Fruit fly (Drosophila melanogaster) whole organism, embryonic: ENCODE data around the gene CG42540.

Experiments used
- Abd-B ChIP-seq: fragments of 200-800 bp; sonication (Bioruptor generic); optimal IDR thresholded peaks from 2 replicates; lab custom pipeline; 2018; ENCODE audit warnings: missing biosample characterization, mild to moderate bottlenecking, missing genetic modification characterization, moderate library complexity
- Ada2b ChIP-seq: fragments of 200-800 bp; sonication (Bioruptor generic); IDR thresholded peaks from 2 replicates; pipeline ENCODE4 v1.3.6; 2022; ENCODE audit warnings: missing biosample characterization, missing genetic modification characterization
- Atf6 ChIP-seq: fragments of 200-800 bp; sonication (Bioruptor generic); IDR thresholded peaks from 2 replicates; pipeline ENCODE4 v1.3.6; 2022; ENCODE audit warnings: missing biosample characterization, missing genetic modification characterization
- CG11695 ChIP-seq: fragments of 200-800 bp; sonication (Bioruptor generic); IDR thresholded peaks from 3 replicates; pipeline ENCODE4 v1.3.6; 2022; ENCODE audit warnings: missing biosample characterization, missing genetic modification characterization
- CG12104 ChIP-seq: fragments of 200-800 bp; sonication (Bioruptor generic); optimal IDR thresholded peaks from 3 replicates; lab custom pipeline; 2016; ENCODE audit warnings: missing biosample characterization, missing genetic modification characterization
- CG1233 ChIP-seq: fragments of 200-800 bp; sonication (Bioruptor generic); optimal IDR thresholded peaks from 4 replicates; lab custom pipeline; 2018; ENCODE audit warnings: missing biosample characterization, mild to moderate bottlenecking, missing genetic modification characterization
- CG14667 ChIP-seq: fragments of 200-800 bp; sonication (Bioruptor generic); IDR thresholded peaks from 2 replicates; pipeline ENCODE4 v1.3.6; 2022; ENCODE audit warnings: missing biosample characterization, missing genetic modification characterization
- CG14710 ChIP-seq: fragments of 200-800 bp; sonication (Bioruptor generic); optimal IDR thresholded peaks from 3 replicates; lab custom pipeline; 2019; ENCODE audit warnings: missing biosample characterization, mild to moderate bottlenecking, missing genetic modification characterization, moderate library complexity
- CG15073 ChIP-seq: fragments of 200-800 bp; sonication (Bioruptor generic); optimal IDR thresholded peaks from 2 replicates; lab custom pipeline; 2016; ENCODE audit warnings: missing biosample characterization, missing genetic modification characterization
- CG16815 ChIP-seq: fragments of 200-800 bp; sonication (Bioruptor generic); optimal IDR thresholded peaks from 3 replicates; lab custom pipeline; 2017; ENCODE audit warnings: missing biosample characterization, mild to moderate bottlenecking, missing genetic modification characterization
- CG17359 ChIP-seq: fragments of 200-800 bp; sonication (Bioruptor generic); optimal IDR thresholded peaks from 3 replicates; lab custom pipeline; 2018; ENCODE audit warnings: missing biosample characterization, mild to moderate bottlenecking, missing genetic modification characterization, moderate library complexity
- CG17385 ChIP-seq: fragments of 200-800 bp; sonication (Bioruptor generic); optimal IDR thresholded peaks from 3 replicates; lab custom pipeline; 2018; ENCODE audit warnings: missing biosample characterization, mild to moderate bottlenecking, missing genetic modification characterization
- CG18262 ChIP-seq: fragments of 200-800 bp; optimal IDR thresholded peaks from 3 replicates; lab custom pipeline; 2019; ENCODE audit warnings: missing biosample characterization, mild to moderate bottlenecking, missing genetic modification characterization, moderate library complexity
- CG1832 ChIP-seq: fragments of 200-800 bp; sonication (Bioruptor generic); optimal IDR thresholded peaks from 2 replicates; lab custom pipeline; 2017; ENCODE audit warnings: missing biosample characterization, mild to moderate bottlenecking, missing genetic modification characterization, inconsistent platforms
- CG18476 ChIP-seq: fragments of 200-800 bp; sonication (Bioruptor generic); optimal IDR thresholded peaks from 2 replicates; lab custom pipeline; 2016; ENCODE audit warnings: missing biosample characterization, mild to moderate bottlenecking, missing genetic modification characterization
- CG3163 ChIP-seq: fragments of 200-800 bp; sonication (Bioruptor generic); optimal IDR thresholded peaks from 3 replicates; lab custom pipeline; 2016; ENCODE audit warnings: missing biosample characterization, missing genetic modification characterization
- CG6791 ChIP-seq: fragments of 200-800 bp; sonication (Bioruptor generic); IDR thresholded peaks from 3 replicates; pipeline ENCODE4 v1.3.6; 2022; ENCODE audit warnings: missing biosample characterization, missing genetic modification characterization; ENCODE audit not compliant: partially characterized antibody
- CG7357 ChIP-seq: fragments of 200-800 bp; sonication (Bioruptor generic); IDR thresholded peaks from 3 replicates; pipeline ENCODE4 v1.3.6; 2022; ENCODE audit warnings: missing biosample characterization, missing genetic modification characterization
- CG8924 ChIP-seq: fragments of 200-800 bp; optimal IDR thresholded peaks from 3 replicates; lab custom pipeline; 2019; ENCODE audit warnings: missing biosample characterization, mild to moderate bottlenecking, missing genetic modification characterization, moderate library complexity
- CG9932 ChIP-seq: fragments of 200-800 bp; sonication (Bioruptor generic); IDR thresholded peaks from 2 replicates; pipeline ENCODE4 v1.3.6; 2022; ENCODE audit warnings: missing biosample characterization, missing genetic modification characterization
- CkIIα-i1 ChIP-seq: fragments of 200-800 bp; sonication (Bioruptor generic); IDR thresholded peaks from 2 replicates; pipeline ENCODE4 v1.3.6; 2022; ENCODE audit warnings: missing biosample characterization, missing genetic modification characterization
- Doc2 ChIP-seq: fragments of 200-800 bp; sonication (Bioruptor generic); IDR thresholded peaks from 2 replicates; pipeline ENCODE4 v1.3.6; 2022; ENCODE audit warnings: missing biosample characterization, missing genetic modification characterization
- Dref ChIP-seq: fragments of 200-800 bp; sonication (Bioruptor generic); IDR thresholded peaks from 2 replicates; pipeline ENCODE4 v1.3.6; 2022; ENCODE audit warnings: missing biosample characterization, missing genetic modification characterization
- Fer1 ChIP-seq: fragments of 200-800 bp; sonication (Bioruptor generic); optimal IDR thresholded peaks from 2 replicates; lab custom pipeline; 2017; ENCODE audit warnings: missing biosample characterization, mild to moderate bottlenecking, missing genetic modification characterization
- HLH3B ChIP-seq: fragments of 200-800 bp; sonication (Bioruptor generic); IDR thresholded peaks from 2 replicates; pipeline ENCODE4 v1.3.6; 2022; ENCODE audit warnings: missing biosample characterization, missing genetic modification characterization
- Hr78 ChIP-seq, 2 experiments: fragments of 200-800 bp in 1 of 2; fragments of >200 bp in 1 of 2; sonication (Bioruptor generic) in 1 of 2; optimal IDR thresholded peaks; 2 replicates each; lab custom pipeline; 2017 to 2019; ENCODE audit warnings: missing biosample characterization in 2 of 2, missing genetic modification characterization in 2 of 2, mild to moderate bottlenecking in 1 of 2, moderate library complexity in 1 of 2
- Myb ChIP-seq: fragments of 200-800 bp; sonication (Bioruptor generic); optimal IDR thresholded peaks from 2 replicates; lab custom pipeline; 2016; ENCODE audit warnings: missing biosample characterization, missing genetic modification characterization
- NK7.1 ChIP-seq: fragments of 200-800 bp; sonication (Bioruptor generic); optimal IDR thresholded peaks from 3 replicates; lab custom pipeline; 2016; ENCODE audit warnings: missing biosample characterization, missing genetic modification characterization
- NfI ChIP-seq: fragments of 200-800 bp; sonication (Bioruptor generic); optimal IDR thresholded peaks from 3 replicates; lab custom pipeline; 2018; ENCODE audit warnings: missing biosample characterization, mild to moderate bottlenecking, missing genetic modification characterization, moderate library complexity
- Poxn ChIP-seq: fragments of 200-800 bp; sonication (Bioruptor generic); IDR thresholded peaks from 2 replicates; pipeline ENCODE4 v1.3.6; 2022; ENCODE audit warnings: missing biosample characterization, missing genetic modification characterization
- Ptx1 ChIP-seq: fragments of 200-800 bp; sonication (Bioruptor generic); IDR thresholded peaks from 2 replicates; pipeline ENCODE4 v1.3.6; 2022; ENCODE audit warnings: missing biosample characterization, missing genetic modification characterization
- TFAM ChIP-seq: fragments of 200-800 bp; sonication (Bioruptor generic); optimal IDR thresholded peaks from 2 replicates; lab custom pipeline; 2017; ENCODE audit warnings: missing biosample characterization, missing genetic modification characterization, inconsistent platforms
- chif ChIP-seq, 2 experiments: fragments of 200-800 bp; sonication (Bioruptor generic); optimal IDR thresholded peaks; 3 replicates each; lab custom pipeline; 2016; ENCODE audit warnings: missing biosample characterization in 2 of 2, missing genetic modification characterization in 2 of 2
- ci ChIP-seq: fragments of 200-800 bp; sonication (Bioruptor generic); IDR thresholded peaks from 3 replicates; pipeline ENCODE4 v1.3.6; 2022; ENCODE audit warnings: missing biosample characterization, missing genetic modification characterization
- cwo ChIP-seq: fragments of 200-800 bp; sonication (Bioruptor generic); optimal IDR thresholded peaks from 3 replicates; lab custom pipeline; 2017; ENCODE audit warnings: missing biosample characterization, missing genetic modification characterization, mild to moderate bottlenecking, moderate library complexity, missing genetic modification reagents
- dimm ChIP-seq: fragments of 200-800 bp; sonication (Bioruptor generic); IDR thresholded peaks from 2 replicates; pipeline ENCODE4 v1.3.6; 2022; ENCODE audit warnings: missing biosample characterization, missing genetic modification characterization
- dmrt11E ChIP-seq: fragments of 200-800 bp; sonication (Bioruptor generic); optimal IDR thresholded peaks from 3 replicates; lab custom pipeline; 2018; ENCODE audit warnings: missing biosample characterization, mild to moderate bottlenecking, missing genetic modification characterization, moderate library complexity
- fru ChIP-seq: fragments of >200 bp; optimal IDR thresholded peaks from 2 replicates; lab custom pipeline; 2017
- gce ChIP-seq: fragments of 200-800 bp; sonication (Bioruptor generic); IDR thresholded peaks from 3 replicates; pipeline ENCODE4 v1.3.6; 2022; ENCODE audit warnings: missing biosample characterization, missing genetic modification characterization
- kay ChIP-seq: fragments of 200-800 bp; sonication (Bioruptor generic); optimal IDR thresholded peaks from 2 replicates; lab custom pipeline; 2016; ENCODE audit warnings: missing biosample characterization, missing genetic modification characterization
- ken ChIP-seq: fragments of 200-800 bp; sonication (Bioruptor generic); IDR thresholded peaks from 3 replicates; pipeline ENCODE4 v1.3.6; 2022; ENCODE audit warnings: missing biosample characterization, missing genetic modification characterization
- nerfin-1 ChIP-seq: fragments of 200-800 bp; sonication (Bioruptor generic); optimal IDR thresholded peaks from 3 replicates; lab custom pipeline; 2019; ENCODE audit warnings: missing biosample characterization, mild to moderate bottlenecking, missing genetic modification characterization, moderate library complexity
- psq ChIP-seq: fragments of 200-800 bp; sonication (Bioruptor generic); optimal IDR thresholded peaks from 2 replicates; lab custom pipeline; 2017; ENCODE audit warnings: missing biosample characterization, missing genetic modification characterization
- row ChIP-seq: fragments of 200-800 bp; sonication (Bioruptor generic); IDR thresholded peaks from 3 replicates; pipeline ENCODE4 v1.3.6; 2022; ENCODE audit warnings: missing biosample characterization, missing genetic modification characterization
- scrt ChIP-seq: fragments of 200-800 bp; sonication (Bioruptor generic); optimal IDR thresholded peaks from 2 replicates; lab custom pipeline; 2018; ENCODE audit warnings: missing biosample characterization, mild to moderate bottlenecking, missing genetic modification characterization, moderate library complexity
- sob ChIP-seq: fragments of 200-800 bp; sonication (Bioruptor generic); IDR thresholded peaks from 2 replicates; pipeline ENCODE4 v1.3.6; 2022; ENCODE audit warnings: missing biosample characterization, missing genetic modification characterization
- sqz ChIP-seq: fragments of 200-800 bp; sonication (Bioruptor generic); optimal IDR thresholded peaks from 3 replicates; lab custom pipeline; 2018; ENCODE audit warnings: missing biosample characterization, mild to moderate bottlenecking, missing genetic modification characterization
- tx ChIP-seq: fragments of 200-800 bp; sonication (Bioruptor generic); optimal IDR thresholded peaks from 2 replicates; lab custom pipeline; 2016; ENCODE audit warnings: missing biosample characterization, missing genetic modification characterization
- usp ChIP-seq: fragments of >200 bp; optimal IDR thresholded peaks from 2 replicates; lab custom pipeline; 2017; ENCODE audit warnings: missing biosample characterization, missing genetic modification characterization

CG42540 gene

dm6 chr3L:4625387-4626386 lies 69.8 kb downstream of the CG42540 start, which contains the start of gene Src64B (continued):
- TF ChIP-seq CG1832 (GFP tag; lab: Kevin White, UChicago) (peak; percentile 97), CG1233 (GFP tag; lab: Kevin White, UChicago) (peak; percentile 10), dimm (no peak), CkIIα-i1 (no peak), CG17359 (tag; lab: Kevin White, UChicago) (no peak), sqz (peak; percentile 14), tx (GFP tag; lab: Kevin White, UChicago) (no peak), CG12104 (no peak), NfI (peak; percentile 37), Poxn (GFP tag; lab: Robert Waterston, UW) (no peak), fru (lab: Kevin White, UChicago) (no peak), gce (GFP tag; lab: Robert Waterston, UW) (no peak), TFAM (no peak), Doc2 (GFP tag; lab: Robert Waterston, UW) (no peak), CG11695 (GFP tag; lab: Robert Waterston, UW) (no peak), ken (GFP tag; lab: Robert Waterston, UW) (0 out of 3 replicates have a peak, but pooled peaks have one; percentile 5), sob (GFP tag; lab: Robert Waterston, UW) (peak; percentile 45; the same call in 1 of the 2 replicates), usp (GFP tag; lab: Kevin White, UChicago) (no peak), Ptx1 (GFP tag; lab: Robert Waterston, UW) (0 out of 2 replicates have a peak, but pooled peaks have one; percentile 22), CG18476 (GFP tag; lab: Kevin White, UChicago) (no peak), cwo (GFP tag; lab: Kevin White, UChicago) (no peak), HLH3B (GFP tag; lab: Robert Waterston, UW) (no peak), CG7357 (GFP tag; lab: Robert Waterston, UW) (no peak), CG17385 (peak; percentile 73), ci (GFP tag; lab: Robert Waterston, UW) (peak; percentile 55; the same call in 2 of the 3 replicates), CG3163 (GFP tag; lab: Kevin White, UChicago) (peak; percentile 85), CG14710 (tag; lab: Kevin White, UChicago) (peak; percentile 34), CG15073 (GFP tag; lab: Kevin White, UChicago) (no peak), NK7.1 (GFP tag; lab: Kevin White, UChicago) (peak; percentile 13), CG14667 (no peak), Hr78 (GFP tag; optimal IDR thresholded peaks at IDR 0.05; lab: Kevin White, UChicago) (no peak), Dref (peak; percentile 95), Abd-B (GFP tag; lab: Kevin White, UChicago) (no peak), CG9932 (GFP tag; lab: Robert Waterston, UW) (no peak), psq (GFP tag; lab: Kevin White, UChicago) (peak; percentile 92), scrt (GFP tag; lab: Kevin White, UChicago) (peak; percentile 25), kay (GFP tag; lab: Kevin White, UChicago) (no peak), dmrt11E (tag; lab: Kevin White, UChicago) (no peak), CG8924 (tag; lab: Kevin White, UChicago) (peak; percentile 83), Fer1 (GFP tag; lab: Kevin White, UChicago) (peak; percentile 43), CG18262 (tag; lab: Kevin White, UChicago) (peak; percentile 3), nerfin-1 (tag; lab: Kevin White, UChicago) (peak; percentile 77), CG6791 (peak; percentile 68; the same call in 2 of the 3 replicates), CG16815 (GFP tag; lab: Kevin White, UChicago) (no peak), Atf6 (GFP tag; lab: Robert Waterston, UW) (no peak), row (GFP tag; lab: Robert Waterston, UW) (peak; percentile 63), Ada2b (no peak), chif (GFP tag; optimal IDR thresholded peaks at IDR 0.05; lab: Kevin White, UChicago) (no peak), Myb (GFP tag; lab: Kevin White, UChicago) (peak; percentile 20)
